Worm (Caenorhabditis elegans): ENCODE data around the gene B0024.13.

DNA sequence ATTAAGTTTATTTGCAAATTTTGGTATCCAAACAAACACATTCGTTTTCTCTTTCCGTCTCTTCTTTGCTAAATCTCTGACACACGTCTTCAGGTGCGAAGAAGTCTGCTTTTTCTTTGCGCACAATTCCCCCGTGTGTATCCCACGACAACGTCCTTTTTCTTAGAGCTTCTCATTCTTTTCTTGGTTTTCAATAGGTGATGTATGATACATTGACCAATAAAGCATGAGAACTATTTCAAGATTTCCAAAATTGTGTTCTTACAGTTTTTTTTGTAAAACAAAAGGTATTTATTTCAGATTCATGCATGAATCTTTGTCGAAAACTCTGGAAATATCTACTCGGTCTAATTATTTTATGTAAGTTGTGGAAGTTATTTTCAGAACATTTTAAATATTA, 30.8 kb upstream of the B0024.13 start, which contains the start of gene B0024.15:
- no peak for TF ChIP-seq ztf-6 (GFP tag; IDR thresholded peaks at IDR 0.05)
- no peak for TF ChIP-seq ztf-22 (GFP tag; optimal IDR thresholded peaks at IDR 0.05)
- TF ChIP-seq Y56A3A.18 (GFP tag; IDR thresholded peaks at IDR 0.05), result no peak
- no peak for TF ChIP-seq Y95B8A.8 (GFP tag; IDR thresholded peaks at IDR 0.05)
- no peak for TF ChIP-seq sptf-2 (GFP tag; optimal IDR thresholded peaks at IDR 0.05)
